Fruit fly (Drosophila melanogaster) whole organism, embryonic: Measurements from ENCODE around the gene Amacr.

ENCODE experiments used
- Asciz ChIP-seq: fragments of 200-800 bp; sonication (Bioruptor generic); optimal IDR thresholded peaks from 2 replicates; lab custom pipeline; 2017; ENCODE audit warnings: missing biosample characterization, mild to moderate bottlenecking, missing genetic modification characterization, missing genetic modification reagents
- BEAF-32 ChIP-seq: fragments of 200-800 bp; sonication (Bioruptor generic); optimal IDR thresholded peaks from 3 replicates; lab custom pipeline; 2017; ENCODE audit warnings: missing biosample characterization, missing genetic modification characterization, mild to moderate bottlenecking, moderate library complexity, missing genetic modification reagents
- CG10431 ChIP-seq: fragments of 200-800 bp; sonication (Bioruptor generic); optimal IDR thresholded peaks from 3 replicates; lab custom pipeline; 2018; ENCODE audit warnings: missing biosample characterization, mild to moderate bottlenecking, missing genetic modification characterization
- CG12071 ChIP-seq: fragments of 200-800 bp; sonication (Bioruptor generic); optimal IDR thresholded peaks from 3 replicates; lab custom pipeline; 2018; ENCODE audit warnings: missing biosample characterization, mild to moderate bottlenecking, missing genetic modification characterization
- CG12236 ChIP-seq: fragments of 200-800 bp; sonication (Bioruptor generic); optimal IDR thresholded peaks from 2 replicates; lab custom pipeline; 2016; ENCODE audit warnings: missing biosample characterization, missing genetic modification characterization
- CG12659 ChIP-seq: fragments of 200-800 bp; sonication (Bioruptor generic); optimal IDR thresholded peaks from 3 replicates; lab custom pipeline; 2017; ENCODE audit warnings: mild to moderate bottlenecking, missing biosample characterization, missing genetic modification reagents, missing genetic modification characterization
- CG1529 ChIP-seq: fragments of 200-800 bp; sonication (Bioruptor generic); optimal IDR thresholded peaks from 3 replicates; lab custom pipeline; 2018; ENCODE audit warnings: missing biosample characterization, missing genetic modification characterization
- CG15601 ChIP-seq: fragments of 200-800 bp; sonication (Bioruptor generic); optimal IDR thresholded peaks from 3 replicates; lab custom pipeline; 2019; ENCODE audit warnings: missing biosample characterization, mild to moderate bottlenecking, missing genetic modification characterization, moderate library complexity
- CG15696 ChIP-seq: fragments of 200-800 bp; sonication (Bioruptor generic); optimal IDR thresholded peaks from 2 replicates; lab custom pipeline; 2019; ENCODE audit warnings: missing biosample characterization, mild to moderate bottlenecking, missing genetic modification characterization, moderate library complexity
- CG17829 ChIP-seq: fragments of 200-800 bp; optimal IDR thresholded peaks from 2 replicates; lab custom pipeline; 2019; ENCODE audit warnings: missing biosample characterization, mild to moderate bottlenecking, missing genetic modification characterization, moderate library complexity
- CG18262 ChIP-seq: fragments of 200-800 bp; optimal IDR thresholded peaks from 3 replicates; lab custom pipeline; 2019; ENCODE audit warnings: missing biosample characterization, mild to moderate bottlenecking, missing genetic modification characterization, moderate library complexity
- CG18599 ChIP-seq: fragments of 200-800 bp; sonication (Bioruptor generic); optimal IDR thresholded peaks from 3 replicates; lab custom pipeline; 2017; ENCODE audit warnings: missing biosample characterization, missing genetic modification characterization, mild to moderate bottlenecking, moderate library complexity, missing genetic modification reagents
- CG31441 ChIP-seq: fragments of 200-800 bp; sonication (Bioruptor generic); IDR thresholded peaks from 2 replicates; pipeline ENCODE4 v1.3.6; 2022; ENCODE audit warnings: missing biosample characterization, missing genetic modification characterization
- CG32532 ChIP-seq: fragments of 200-800 bp; sonication (Bioruptor generic); IDR thresholded peaks from 2 replicates; pipeline ENCODE4 v1.3.6; 2022; ENCODE audit warnings: missing biosample characterization, missing genetic modification characterization
- CG6854 ChIP-seq: fragments of 200-800 bp; sonication (Bioruptor generic); optimal IDR thresholded peaks from 3 replicates; lab custom pipeline; 2017; ENCODE audit warnings: missing biosample characterization, mild to moderate bottlenecking, missing genetic modification characterization
- CG7839 ChIP-seq: fragments of 200-800 bp; sonication (Bioruptor generic); optimal IDR thresholded peaks from 3 replicates; lab custom pipeline; 2018; ENCODE audit warnings: missing biosample characterization, mild to moderate bottlenecking, missing genetic modification characterization, moderate library complexity
- CG8359 ChIP-seq: fragments of 200-800 bp; sonication (Bioruptor generic); optimal IDR thresholded peaks from 2 replicates; lab custom pipeline; 2017; ENCODE audit warnings: missing biosample characterization, mild to moderate bottlenecking, missing genetic modification characterization, borderline replicate concordance
- CG8388 ChIP-seq: fragments of 200-800 bp; sonication (Bioruptor generic); optimal IDR thresholded peaks from 2 replicates; lab custom pipeline; 2019; ENCODE audit warnings: missing biosample characterization, mild to moderate bottlenecking, missing genetic modification characterization, moderate library complexity
- CrebB ChIP-seq: fragments of 200-800 bp; sonication (Bioruptor generic); optimal IDR thresholded peaks from 3 replicates; lab custom pipeline; 2018; ENCODE audit warnings: missing biosample characterization, mild to moderate bottlenecking, missing genetic modification characterization
- D ChIP-seq, 2 experiments: fragments of 200-800 bp in 1 of 2; fragments of >200 bp in 1 of 2; sonication (Bioruptor generic) in 1 of 2; optimal IDR thresholded peaks; 2 replicates in 1 of 2; 3 replicates in 1 of 2; lab custom pipeline; 2017; ENCODE audit warnings: mild to moderate bottlenecking in 1 of 2, missing biosample characterization in 1 of 2, missing genetic modification characterization in 1 of 2, missing genetic modification reagents in 1 of 2
- Fer2 ChIP-seq: fragments of 200-800 bp; sonication (Bioruptor generic); optimal IDR thresholded peaks from 2 replicates; lab custom pipeline; 2018; ENCODE audit warnings: missing biosample characterization, mild to moderate bottlenecking, missing genetic modification characterization, moderate library complexity
- HHEX ChIP-seq: fragments of 200-800 bp; sonication (Bioruptor generic); optimal IDR thresholded peaks from 3 replicates; lab custom pipeline; 2017; ENCODE audit warnings: missing biosample characterization, mild to moderate bottlenecking, missing genetic modification characterization, missing genetic modification reagents
- HmgZ ChIP-seq: fragments of 200-800 bp; sonication (Bioruptor generic); optimal IDR thresholded peaks from 2 replicates; lab custom pipeline; 2018; ENCODE audit warnings: missing biosample characterization, mild to moderate bottlenecking, missing genetic modification characterization
- MTF-1 ChIP-seq: fragments of 200-800 bp; sonication (Bioruptor generic); optimal IDR thresholded peaks from 2 replicates; lab custom pipeline; 2018; ENCODE audit warnings: missing biosample characterization, mild to moderate bottlenecking, missing genetic modification characterization, borderline replicate concordance
- Mad ChIP-seq: fragments of 200-800 bp; sonication (Bioruptor generic); optimal IDR thresholded peaks from 2 replicates; lab custom pipeline; 2016; ENCODE audit warnings: missing biosample characterization, missing genetic modification characterization
- NK7.1 ChIP-seq: fragments of 200-800 bp; sonication (Bioruptor generic); optimal IDR thresholded peaks from 3 replicates; lab custom pipeline; 2016; ENCODE audit warnings: missing biosample characterization, missing genetic modification characterization
- Trl ChIP-seq, 3 experiments: fragments of >200 bp in 2 of 3; fragments of 200-800 bp in 1 of 3; sonication (Bioruptor generic) in 1 of 3; optimal IDR thresholded peaks; 2 replicates in 1 of 3; 3 replicates in 2 of 3; lab custom pipeline; 2016 to 2017; ENCODE audit warnings: missing biosample characterization in 1 of 3, missing genetic modification characterization in 1 of 3
- Xrp1 ChIP-seq: fragments of 200-800 bp; sonication (Bioruptor generic); IDR thresholded peaks from 2 replicates; pipeline ENCODE4 v1.3.6; 2022; ENCODE audit warnings: missing biosample characterization, missing genetic modification characterization
- bab2 ChIP-seq: fragments of 200-800 bp; sonication (Bioruptor generic); optimal IDR thresholded peaks from 2 replicates; lab custom pipeline; 2016; ENCODE audit warnings: missing biosample characterization, missing genetic modification characterization
- cato ChIP-seq: fragments of 200-800 bp; sonication (Bioruptor generic); optimal IDR thresholded peaks from 2 replicates; lab custom pipeline; 2016; ENCODE audit warnings: missing biosample characterization, missing genetic modification characterization, borderline replicate concordance
- crc ChIP-seq: fragments of 200-800 bp; sonication (Bioruptor generic); optimal IDR thresholded peaks from 2 replicates; lab custom pipeline; 2016; ENCODE audit warnings: missing biosample characterization, missing genetic modification characterization
- crol ChIP-seq: fragments of 200-800 bp; sonication (Bioruptor generic); IDR thresholded peaks from 2 replicates; pipeline ENCODE4 v1.3.6; 2022; ENCODE audit warnings: missing biosample characterization, missing genetic modification characterization
- dimm ChIP-seq: fragments of 200-800 bp; sonication (Bioruptor generic); IDR thresholded peaks from 2 replicates; pipeline ENCODE4 v1.3.6; 2022; ENCODE audit warnings: missing biosample characterization, missing genetic modification characterization
- fd102C ChIP-seq: fragments of 200-800 bp; sonication (Bioruptor generic); optimal IDR thresholded peaks from 2 replicates; lab custom pipeline; 2018; ENCODE audit warnings: missing biosample characterization, mild to moderate bottlenecking, missing genetic modification characterization, moderate library complexity
- gem ChIP-seq: fragments of 200-800 bp; sonication (Bioruptor generic); optimal IDR thresholded peaks from 2 replicates; lab custom pipeline; 2019; ENCODE audit warnings: missing biosample characterization, mild to moderate bottlenecking, missing genetic modification characterization, moderate library complexity
- hkb ChIP-seq, 2 experiments: fragments of 200-800 bp in 1 of 2; fragments of >200 bp in 1 of 2; sonication (Bioruptor generic) in 1 of 2; IDR thresholded peaks in 1 of 2; optimal IDR thresholded peaks in 1 of 2; 2 replicates each; pipeline versions ENCODE4 v1.3.6 to Lab custom; 2017 to 2022; ENCODE audit warnings: missing biosample characterization in 1 of 2, missing genetic modification characterization in 1 of 2
- ind ChIP-seq: fragments of 200-800 bp; sonication (Bioruptor generic); optimal IDR thresholded peaks from 3 replicates; lab custom pipeline; 2016; ENCODE audit warnings: missing biosample characterization, missing genetic modification characterization
- lola ChIP-seq, 3 experiments: fragments of >200 bp in 2 of 3; fragments of 200-800 bp in 1 of 3; sonication (Bioruptor generic) in 1 of 3; optimal IDR thresholded peaks; 2 replicates each; lab custom pipeline; 2017 to 2019; ENCODE audit warnings: missing biosample characterization in 3 of 3, missing genetic modification characterization in 3 of 3, mild to moderate bottlenecking in 1 of 3, moderate library complexity in 1 of 3
- nerfin-1 ChIP-seq: fragments of 200-800 bp; sonication (Bioruptor generic); optimal IDR thresholded peaks from 3 replicates; lab custom pipeline; 2019; ENCODE audit warnings: missing biosample characterization, mild to moderate bottlenecking, missing genetic modification characterization, moderate library complexity
- org-1 ChIP-seq: fragments of 200-800 bp; sonication (Bioruptor generic); optimal IDR thresholded peaks from 2 replicates; lab custom pipeline; 2017; ENCODE audit warnings: missing biosample characterization, missing genetic modification characterization
- pb ChIP-seq: fragments of 200-800 bp; sonication (Bioruptor generic); optimal IDR thresholded peaks from 3 replicates; lab custom pipeline; 2016; ENCODE audit warnings: missing biosample characterization, missing genetic modification characterization
- pnt ChIP-seq: fragments of 200-800 bp; sonication (Bioruptor generic); optimal IDR thresholded peaks from 3 replicates; lab custom pipeline; 2016; ENCODE audit warnings: missing biosample characterization, missing genetic modification characterization
- run ChIP-seq: fragments of 200-800 bp; sonication (Bioruptor generic); optimal IDR thresholded peaks from 3 replicates; lab custom pipeline; 2018; ENCODE audit warnings: missing biosample characterization, mild to moderate bottlenecking, missing genetic modification characterization
- salm ChIP-seq: fragments of 200-800 bp; sonication (Bioruptor generic); optimal IDR thresholded peaks from 2 replicates; lab custom pipeline; 2018; ENCODE audit warnings: missing biosample characterization, mild to moderate bottlenecking, missing genetic modification characterization
- sob ChIP-seq: fragments of 200-800 bp; sonication (Bioruptor generic); IDR thresholded peaks from 2 replicates; pipeline ENCODE4 v1.3.6; 2022; ENCODE audit warnings: missing biosample characterization, missing genetic modification characterization
- ttk ChIP-seq: fragments of 200-800 bp; sonication (Bioruptor generic); IDR thresholded peaks from 2 replicates; pipeline ENCODE4 v2.1.2; 2022; ENCODE audit warnings: missing biosample characterization, missing genetic modification characterization
- tup ChIP-seq: fragments of 200-800 bp; sonication (Bioruptor generic); optimal IDR thresholded peaks from 2 replicates; lab custom pipeline; 2016; ENCODE audit warnings: missing biosample characterization, mild to moderate bottlenecking, missing genetic modification characterization, moderate library complexity

Amacr gene

dm6 chr2L:20780768-20781167 is 28.6 kb upstream of the Amacr start (continued):
- peak; percentile 80 for TF ChIP-seq org-1
- 0 out of 2 replicates have a peak, but pooled peaks have one; percentile 17 for TF ChIP-seq ttk (GFP tag; lab: Robert Waterston, UW)
- no peak for TF ChIP-seq crc (GFP tag; lab: Kevin White, UChicago)
- TF ChIP-seq tup (GFP tag; lab: Kevin White, UChicago), result peak; percentile 18
- TF ChIP-seq Asciz (GFP tag; lab: Kevin White, UChicago), result peak; percentile 61
- no peak for TF ChIP-seq D (optimal IDR thresholded peaks at IDR 0.05; lab: Kevin White, UChicago)
- TF ChIP-seq D (GFP tag; optimal IDR thresholded peaks at IDR 0.05; lab: Kevin White, UChicago), result peak; percentile 61
- TF ChIP-seq pb (GFP tag; lab: Kevin White, UChicago), result peak; percentile 24
- peak; percentile 59 for TF ChIP-seq CG18262 (tag; lab: Kevin White, UChicago)
- TF ChIP-seq salm, result peak; percentile 51
- TF ChIP-seq ind (GFP tag; lab: Kevin White, UChicago), result peak; percentile 1
- TF ChIP-seq dimm (GFP tag; lab: Robert Waterston, UW), result no peak
- peak; percentile 26 for TF ChIP-seq CG10431 (GFP tag; lab: Kevin White, UChicago)
- TF ChIP-seq cato (GFP tag; lab: Kevin White, UChicago), result no peak
- peak; percentile 31 for TF ChIP-seq Fer2
- TF ChIP-seq Trl (optimal IDR thresholded peaks at IDR 0.05; lab: Kevin White, UChicago), result no peak
- TF ChIP-seq Trl (GFP tag; optimal IDR thresholded peaks at IDR 0.05; lab: Kevin White, UChicago), result peak; percentile 69
- peak; percentile 52 for TF ChIP-seq CG12659 (GFP tag; lab: Kevin White, UChicago)
- TF ChIP-seq CG12071, result peak; percentile 88
- peak; percentile 51 for TF ChIP-seq pnt
- TF ChIP-seq HHEX (GFP tag; lab: Kevin White, UChicago), result peak; percentile 71
- TF ChIP-seq hkb (optimal IDR thresholded peaks at IDR 0.05; lab: Kevin White, UChicago), result no peak
- peak; percentile 67 for TF ChIP-seq hkb (GFP tag; IDR thresholded peaks at IDR 0.05; lab: Robert Waterston, UW)
- peak; percentile 53; the same call in 1 of the 2 replicates for TF ChIP-seq sob
- TF ChIP-seq lola (GFP tag; optimal IDR thresholded peaks at IDR 0.05; lab: Kevin White, UChicago), result peak in 1 of 3 experiments; percentile 53
- peak; percentile 85 for TF ChIP-seq MTF-1 (GFP tag; lab: Kevin White, UChicago)
- peak; percentile 68 for TF ChIP-seq CG15601 (tag; lab: Kevin White, UChicago)
- TF ChIP-seq crol (GFP tag; lab: Robert Waterston, UW), result no peak
- peak; percentile 49; the same call in 1 of the 2 replicates for TF ChIP-seq CG31441 (GFP tag; lab: Robert Waterston, UW)
- TF ChIP-seq HmgZ, result peak; percentile 37
- TF ChIP-seq CG8388 (GFP tag; lab: Kevin White, UChicago), result peak; percentile 19
- TF ChIP-seq CrebB, result peak; percentile 80
- no peak for TF ChIP-seq BEAF-32 (GFP tag; lab: Kevin White, UChicago)
- peak; percentile 11 for TF ChIP-seq run
- peak; percentile 32 for TF ChIP-seq CG7839 (tag; lab: Kevin White, UChicago)
- peak; percentile 51 for TF ChIP-seq NK7.1 (GFP tag; lab: Kevin White, UChicago)
- peak; percentile 4 for TF ChIP-seq CG17829
- TF ChIP-seq CG12236 (GFP tag; lab: Kevin White, UChicago), result peak; percentile 51
- TF ChIP-seq fd102C, result peak; percentile 95
- peak; percentile 23 for TF ChIP-seq Mad (GFP tag; lab: Kevin White, UChicago)
- TF ChIP-seq CG15696 (tag; lab: Kevin White, UChicago), result peak; percentile 90
- TF ChIP-seq gem, result peak; percentile 71
- TF ChIP-seq CG1529 (GFP tag; lab: Kevin White, UChicago), result peak; percentile 62
- TF ChIP-seq CG6854 (GFP tag; lab: Kevin White, UChicago), result peak; percentile 17
- peak; percentile 87 for TF ChIP-seq CG18599 (GFP tag; lab: Kevin White, UChicago)
- TF ChIP-seq CG32532 (GFP tag; lab: Robert Waterston, UW), result 0 out of 2 replicates have a peak, but pooled peaks have one; percentile 11
- peak; percentile 51 for TF ChIP-seq nerfin-1 (tag; lab: Kevin White, UChicago)
- TF ChIP-seq Xrp1 (GFP tag; lab: Robert Waterston, UW), result peak; percentile 80
- peak; percentile 59 for TF ChIP-seq bab2 (GFP tag; lab: Kevin White, UChicago)
- TF ChIP-seq CG8359, result peak; percentile 59
